Worm (Caenorhabditis elegans) whole organism, L4/young adult: ENCODE measurements around the gene htas-1.
"Not testable (repeated sequence)": the region's sequence is repeated elsewhere in the genome, so short reads cannot be mapped to it uniquely, and the experiment has no call there.

Experiments
- W03F9.2 ChIP-seq: fragments of 150-350 bp; optimal IDR thresholded peaks from 2 replicates; lab custom pipeline; 2014; ENCODE audit warnings: missing biosample characterization, missing genetic modification characterization
- dao-5 ChIP-seq: sonication (generic microtip); optimal IDR thresholded peaks from 2 replicates; lab custom pipeline; 2016; ENCODE audit warnings: missing genotype, missing genetic modification characterization, moderate library complexity, missing compliant biosample characterization
- him-1 ChIP-seq: sonication (generic microtip); optimal IDR thresholded peaks from 2 replicates; lab custom pipeline; 2016; ENCODE audit warnings: missing genotype, missing genetic modification reagents, missing genetic modification characterization, missing compliant biosample characterization

htas-1 gene

ce11 chrIV:9697869-9698268, 14.5 kb upstream of the htas-1 start:
- TF ChIP-seq dao-5 (no peak), him-1 (no peak), W03F9.2 (no peak)

DNA sequence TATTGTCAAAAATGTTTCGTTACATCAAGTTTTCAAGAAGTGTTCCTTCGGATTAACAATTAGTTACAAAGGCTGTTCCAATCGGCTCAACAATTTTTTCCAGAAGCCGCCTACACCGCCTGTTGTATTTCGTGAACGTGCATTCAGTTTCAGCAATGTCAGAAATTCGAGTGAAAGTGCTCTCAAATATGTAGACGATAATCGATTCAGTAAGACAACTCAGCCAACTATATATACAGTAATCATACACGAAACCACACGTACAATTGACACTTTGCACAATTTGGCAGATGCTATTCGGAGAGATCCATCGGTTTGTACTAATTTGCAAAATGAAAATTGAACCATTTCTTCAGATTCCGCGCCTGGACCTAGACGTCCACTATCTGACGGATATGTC, 13.2 kb upstream of the htas-1 start:
- TF ChIP-seq dao-5 (no peak), W03F9.2 (no peak), him-1 (no peak)

- TF ChIP-seq W03F9.2 (no peak), dao-5 (no peak), him-1 (no peak)
These were observed 9.5 kb upstream of the htas-1 start, which contains the start of gene twk-9 for ce11 chrIV:9692874-9693273. TSS of gene twk-9 (plus strand) at chrIV:9693174.

DNA sequence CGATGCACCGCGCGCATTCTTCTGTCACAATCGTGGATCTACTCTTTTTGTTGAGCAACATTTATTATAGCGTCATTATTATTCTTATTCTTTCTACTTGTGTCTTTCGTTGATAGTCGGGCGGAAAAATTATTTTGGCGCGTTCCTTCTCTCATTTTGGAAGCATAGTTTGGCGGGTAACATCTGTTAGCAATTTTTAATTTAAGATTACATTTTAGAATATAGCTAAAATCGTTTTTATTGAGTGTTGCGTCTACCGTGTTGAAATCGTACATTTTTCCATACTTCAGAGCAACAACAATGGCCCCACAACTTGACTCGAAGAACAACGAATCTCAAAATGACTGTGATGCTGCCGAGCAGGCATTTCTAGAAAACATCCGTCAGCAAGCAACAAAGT, 7.3 kb upstream of the htas-1 start, which contains the start of gene sdz-36:
TSS of gene sdz-36 (plus strand) at position 301 of the 400 bp plus-strand sequence.
- TF ChIP-seq dao-5 (no peak), W03F9.2 (no peak), him-1 (no peak)

DNA sequence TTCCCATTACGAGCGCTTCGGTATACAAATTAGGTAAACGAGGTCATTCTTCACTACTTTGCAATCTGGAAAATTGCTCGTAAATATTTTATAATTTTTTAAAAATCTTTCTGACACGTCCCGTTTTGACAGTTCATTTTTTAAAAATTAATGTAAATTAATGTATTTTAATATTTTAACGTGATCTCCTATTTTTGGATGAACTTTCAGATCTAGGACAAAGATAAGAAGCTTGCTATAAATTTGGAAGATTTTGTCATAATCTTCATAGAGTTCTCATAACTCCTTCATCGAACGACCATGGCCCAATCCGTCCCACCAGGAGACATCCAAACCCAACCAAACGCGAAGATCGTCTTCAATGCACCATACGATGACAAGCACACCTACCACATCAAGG, 5.4 kb upstream of the htas-1 start, which contains the start of gene msp-76:
TSS of gene msp-76 (plus strand) at position 301 of the 400 bp plus-strand sequence.
- not testable (repeated sequence) for TF ChIP-seq dao-5, him-1, W03F9.2

DNA sequence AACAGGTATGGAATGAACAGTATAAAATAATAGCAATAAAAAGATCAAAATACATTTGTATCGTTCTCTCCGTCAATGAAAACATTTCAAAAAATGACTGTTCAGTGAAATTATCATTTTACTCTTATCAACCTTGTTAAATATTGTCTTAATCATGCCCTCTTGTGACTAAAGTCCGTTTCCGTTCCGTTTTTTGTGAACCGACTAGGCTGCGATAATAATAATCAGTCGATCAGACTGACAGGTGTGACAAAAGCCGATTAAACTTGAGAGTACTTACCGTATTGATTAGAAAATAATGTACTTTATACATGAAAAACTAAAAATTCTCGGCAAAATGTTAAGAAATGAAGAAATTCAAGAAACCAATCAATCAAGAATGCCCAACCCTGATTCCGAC, 819 bp downstream of the htas-1 start, which contains the start of gene ins-7:
TSS of gene ins-7 (minus strand) at position 332 of the 400 bp plus-strand sequence.
- TF ChIP-seq dao-5 (no peak), him-1 (no peak), W03F9.2 (no peak)

DNA sequence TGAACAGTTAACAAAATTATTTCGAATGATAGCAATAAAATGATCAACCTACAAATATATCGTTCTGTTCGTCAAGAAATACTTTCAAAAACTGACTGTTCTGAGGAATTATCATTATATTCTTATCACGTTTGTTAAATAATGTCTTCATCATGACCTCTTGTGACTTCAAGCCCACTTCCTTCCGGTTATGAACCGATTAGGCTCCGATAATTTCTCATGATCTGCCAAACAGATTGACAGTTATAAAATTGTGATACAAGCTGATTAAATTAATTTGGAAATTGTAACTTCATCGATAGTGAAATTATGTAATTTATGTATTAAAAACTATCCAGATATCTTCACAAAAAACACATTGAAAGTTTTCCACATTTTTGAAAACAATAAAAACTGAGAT, 2.5 kb downstream of the htas-1 start, which contains the start of gene ins-8:
TSS of gene ins-8 (minus strand) at position 101 of the 400 bp plus-strand sequence.
- TF ChIP-seq dao-5 (no peak), him-1 (no peak), W03F9.2 (no peak)

- TF ChIP-seq dao-5 = no peak
- no peak for TF ChIP-seq him-1
- no peak for TF ChIP-seq W03F9.2
These were observed 4.0 kb downstream of the htas-1 start for ce11 chrIV:9679296-9679695.

- TF ChIP-seq dao-5 (no peak), him-1 (no peak), W03F9.2 (no peak)
These were observed 5.3 kb downstream of the htas-1 start for ce11 chrIV:9678007-9678406.

DNA sequence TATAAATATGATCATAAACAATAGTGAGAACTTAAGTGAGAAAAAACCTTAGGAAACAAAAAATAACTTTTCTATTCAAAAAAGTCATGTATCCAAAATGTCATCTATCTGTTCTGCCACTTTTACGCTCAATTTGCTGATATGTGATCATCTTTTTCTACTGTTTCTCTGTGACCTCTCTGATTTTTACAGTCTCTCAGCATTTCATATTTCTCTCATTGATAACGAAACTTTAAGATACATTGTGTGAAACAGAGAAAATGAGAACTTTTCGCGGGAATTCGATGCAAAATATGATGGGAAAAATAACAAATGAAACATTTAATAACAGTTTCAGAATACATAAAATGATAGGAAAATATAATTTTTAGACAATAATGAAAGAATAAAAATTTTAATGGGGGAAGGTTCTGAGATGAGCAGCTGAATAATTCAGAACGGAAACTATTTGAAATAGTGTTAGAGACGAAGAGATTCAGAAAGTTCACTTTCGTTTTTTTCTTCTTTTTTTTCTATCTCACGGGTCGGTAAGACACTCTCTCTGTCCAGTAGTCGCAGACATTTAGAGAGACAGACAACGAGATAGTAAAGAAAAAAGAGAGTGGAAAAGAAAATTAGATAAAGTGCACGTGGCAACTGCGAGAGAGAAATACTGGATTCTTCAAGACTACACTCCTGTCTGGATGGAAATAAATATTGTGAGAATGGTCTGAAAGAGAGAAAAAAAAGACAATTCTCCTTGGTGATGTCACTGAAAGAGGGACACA, 5.9 kb downstream of the htas-1 start:
- no peak for TF ChIP-seq dao-5
- TF ChIP-seq W03F9.2 = peak; percentile 49
- peak; percentile 1 for TF ChIP-seq him-1

DNA sequence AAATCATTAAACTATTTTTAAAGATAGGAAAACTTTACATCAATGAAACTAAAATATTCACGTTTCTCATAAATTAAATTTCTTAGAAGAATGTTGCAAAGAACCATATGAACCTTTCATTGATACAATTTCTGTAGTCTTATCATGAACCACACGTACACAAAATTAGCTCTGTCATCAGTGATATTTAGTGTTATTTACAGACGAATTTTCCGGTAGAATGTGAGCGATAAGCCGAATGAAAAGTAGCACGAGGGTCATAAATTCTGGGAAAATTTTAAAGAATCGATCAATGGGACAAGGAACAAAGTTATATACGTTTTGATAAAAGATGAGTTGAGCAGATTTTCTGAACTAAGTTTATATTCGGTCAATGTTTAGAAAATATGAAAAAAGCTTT, 6.8 kb downstream of the htas-1 start:
- TF ChIP-seq him-1 = no peak
- TF ChIP-seq dao-5 = no peak
- TF ChIP-seq W03F9.2 = no peak

DNA sequence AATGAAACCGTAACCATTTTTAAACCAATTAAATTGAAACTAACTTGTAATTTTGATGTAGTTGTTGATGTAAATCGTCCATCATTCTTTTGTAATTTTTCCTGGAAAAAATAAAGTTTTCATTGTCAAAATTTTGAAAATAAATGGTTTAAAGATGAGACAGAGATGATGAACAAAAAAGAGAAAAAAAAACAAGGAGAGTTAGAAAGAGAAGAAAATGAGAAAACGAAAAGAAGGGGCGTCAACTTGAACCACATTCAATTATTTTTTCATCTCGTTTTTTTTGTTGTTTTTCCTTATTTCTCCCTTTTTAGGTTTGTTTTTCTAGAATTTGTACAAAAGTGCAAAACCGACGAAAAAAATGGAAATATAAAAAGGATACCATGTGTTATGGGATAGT, 7.8 kb downstream of the htas-1 start, which contains the start of gene nhr-34:
TSS of gene nhr-34 (minus strand) at position 101 of the 400 bp plus-strand sequence.
- TF ChIP-seq W03F9.2 (no peak), him-1 (no peak), dao-5 (no peak)

- TF ChIP-seq him-1 = no peak
- no peak for TF ChIP-seq W03F9.2
- TF ChIP-seq dao-5 = no peak
These were observed 9.5 kb downstream of the htas-1 start for ce11 chrIV:9673683-9674336.

ce11 chrIV:9673206-9673605, 10.1 kb downstream of the htas-1 start:
- TF ChIP-seq him-1 (no peak), W03F9.2 (no peak)

- TF ChIP-seq dao-5 (no peak), him-1 (no peak), W03F9.2 (no peak)
These were observed 10.9 kb downstream of the htas-1 start for ce11 chrIV:9672434-9672833.
